Fruit fly (Drosophila melanogaster): ENCODE data around the gene nbs.

Gene nbs

dm6 chr3L:9705591-9705990, 17.4 kb downstream of the nbs start:
- TF ChIP-seq Ets98B (GFP tag; IDR thresholded peaks at IDR 0.05) (no peak), CG14655 (GFP tag; optimal IDR thresholded peaks at IDR 0.05) (no peak), gl (tag; optimal IDR thresholded peaks at IDR 0.05) (no peak), fd96Ca (GFP tag; IDR thresholded peaks at IDR 0.05) (no peak), CG4496 (GFP tag; IDR thresholded peaks at IDR 0.05) (no peak), CG10348 (GFP tag; IDR thresholded peaks at IDR 0.05) (no peak), CG34367 (tag; optimal IDR thresholded peaks at IDR 0.05) (no peak), CG15710 (tag; optimal IDR thresholded peaks at IDR 0.05) (no peak)

DNA sequence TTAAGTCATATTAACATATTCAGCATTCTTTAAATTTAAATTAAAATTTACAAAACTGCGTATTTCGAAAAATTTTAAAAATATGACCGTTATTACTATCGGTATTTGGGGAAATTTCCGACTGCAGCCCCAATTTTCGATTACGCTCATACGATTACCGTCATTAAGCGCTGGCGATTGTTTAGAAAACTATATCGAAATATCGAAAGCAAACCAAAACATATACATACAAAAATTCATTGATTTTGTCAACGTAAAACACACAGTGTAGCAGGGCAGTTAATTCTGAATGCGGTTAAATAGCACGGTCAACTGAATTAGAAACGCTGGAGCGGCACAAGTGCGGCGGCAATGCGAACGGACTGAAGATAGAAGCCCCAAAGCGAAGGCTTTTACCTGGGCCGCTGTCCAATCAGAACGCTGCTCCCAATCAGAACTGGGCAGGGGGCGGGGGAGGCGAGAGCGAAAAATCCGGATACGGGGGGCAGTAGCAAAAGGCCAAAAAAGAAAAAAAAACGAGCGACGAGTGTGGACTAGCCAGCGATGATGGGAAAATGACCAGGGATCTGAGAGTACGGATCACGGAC, 18.7 kb downstream of the nbs start, which contains the start of gene CG16711:
Gene CG16711, plus strand, starts transcription at position 170 of the 587 bp plus-strand sequence.
- TF ChIP-seq CG4496 (GFP tag; IDR thresholded peaks at IDR 0.05) (no peak), CG12605 (GFP tag; IDR thresholded peaks at IDR 0.05) (no peak), rn (GFP tag; IDR thresholded peaks at IDR 0.05) (no peak), CG15710 (tag; optimal IDR thresholded peaks at IDR 0.05) (no peak), CG8159 (tag; optimal IDR thresholded peaks at IDR 0.05) (no peak), CG17806 (tag; optimal IDR thresholded peaks at IDR 0.05) (no peak), CG8301 (tag; optimal IDR thresholded peaks at IDR 0.05) (no peak), CG34367 (tag; optimal IDR thresholded peaks at IDR 0.05) (no peak), CG9948 (tag; optimal IDR thresholded peaks at IDR 0.05) (no peak), gl (tag; optimal IDR thresholded peaks at IDR 0.05) (no peak), Pif1B (GFP tag; optimal IDR thresholded peaks at IDR 0.05) (no peak), CG10348 (GFP tag; IDR thresholded peaks at IDR 0.05) (no peak), Ets98B (GFP tag; IDR thresholded peaks at IDR 0.05) (no peak), Snoo (tag; optimal IDR thresholded peaks at IDR 0.05) (no peak)

DNA sequence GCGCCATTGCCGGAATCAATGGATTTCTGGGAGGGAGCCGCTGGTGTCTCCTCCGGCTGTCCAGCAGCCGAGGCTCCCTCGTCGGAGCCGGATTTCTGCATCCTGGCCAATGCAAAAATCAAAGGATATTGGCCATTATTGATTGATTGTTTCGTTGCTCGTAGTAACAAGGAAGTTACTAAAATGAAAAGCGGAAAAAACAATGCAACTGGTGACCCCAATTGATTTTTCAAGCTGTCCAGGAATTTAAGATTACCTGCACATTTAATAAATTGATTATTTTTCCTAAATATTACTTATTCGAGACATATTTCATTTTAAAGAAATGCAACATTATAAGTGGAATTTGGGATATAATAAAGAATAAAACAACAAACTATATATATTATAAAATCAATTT, 19.5 kb downstream of the nbs start, which contains the start of gene CG6761:
Gene CG6761, minus strand, starts transcription at position 101 of the 400 bp plus-strand sequence.
- TF ChIP-seq Snoo (tag; optimal IDR thresholded peaks at IDR 0.05) = no peak
- no peak for TF ChIP-seq CG34367 (tag; optimal IDR thresholded peaks at IDR 0.05)
- no peak for TF ChIP-seq CG12605 (GFP tag; IDR thresholded peaks at IDR 0.05)
- TF ChIP-seq Ets98B (GFP tag; IDR thresholded peaks at IDR 0.05) = no peak
- TF ChIP-seq Pif1B (GFP tag; optimal IDR thresholded peaks at IDR 0.05) = no peak
- TF ChIP-seq CG4496 (GFP tag; IDR thresholded peaks at IDR 0.05) = no peak
- TF ChIP-seq Pif1A (GFP tag; optimal IDR thresholded peaks at IDR 0.05) = no peak
- no peak for TF ChIP-seq CG13204 (GFP tag; optimal IDR thresholded peaks at IDR 0.05)
- no peak for TF ChIP-seq CG17806 (tag; optimal IDR thresholded peaks at IDR 0.05)
- no peak for TF ChIP-seq EcR (GFP tag; optimal IDR thresholded peaks at IDR 0.05)
- TF ChIP-seq CG9948 (tag; optimal IDR thresholded peaks at IDR 0.05) = no peak
- TF ChIP-seq fd96Ca (GFP tag; IDR thresholded peaks at IDR 0.05) = no peak

DNA sequence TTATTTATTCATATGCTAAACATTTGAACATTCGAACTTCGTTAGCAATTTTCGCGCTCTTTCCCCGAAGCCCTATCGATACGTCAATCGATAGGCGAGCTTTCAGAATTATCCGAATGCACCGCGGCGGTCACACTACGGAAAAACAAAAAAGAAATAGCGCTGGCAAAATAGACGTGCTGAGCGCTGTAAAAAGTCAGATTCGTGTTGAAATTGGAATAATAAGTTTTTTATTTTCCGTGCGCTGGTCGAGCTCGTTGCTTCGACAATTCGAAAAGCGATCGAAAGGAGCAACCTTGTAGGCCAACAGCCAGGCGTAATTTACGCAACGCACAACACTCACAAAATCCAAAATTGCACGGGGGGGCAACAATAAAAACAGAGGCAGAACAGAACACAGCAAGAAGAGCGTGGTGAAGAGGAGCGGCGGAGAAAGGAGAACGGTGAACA, 24.8 kb downstream of the nbs start, which contains the start of gene Ubc4:
Gene Ubc4, plus strand, starts transcription at position 144 of the 450 bp plus-strand sequence.
- no peak for TF ChIP-seq fd96Ca (GFP tag; IDR thresholded peaks at IDR 0.05)
- peak; percentile 40 for TF ChIP-seq gl (tag; optimal IDR thresholded peaks at IDR 0.05)
- TF ChIP-seq rn (GFP tag; IDR thresholded peaks at IDR 0.05) = no peak
- TF ChIP-seq CG8159 (tag; optimal IDR thresholded peaks at IDR 0.05) = peak; percentile 2
- peak; percentile 7 for TF ChIP-seq CG15710 (tag; optimal IDR thresholded peaks at IDR 0.05)
- peak; percentile 8 for TF ChIP-seq Snoo (tag; optimal IDR thresholded peaks at IDR 0.05)
- TF ChIP-seq CG17806 (tag; optimal IDR thresholded peaks at IDR 0.05) = peak; percentile 8
- TF ChIP-seq CG32121 (GFP tag; IDR thresholded peaks at IDR 0.05) = 0 out of 2 replicates have a peak, but pooled peaks have one; percentile 9
- peak; percentile 12; the same call in 1 of the 3 replicates for TF ChIP-seq CG4496 (GFP tag; IDR thresholded peaks at IDR 0.05)
- TF ChIP-seq Pif1B (GFP tag; optimal IDR thresholded peaks at IDR 0.05) = no peak
- TF ChIP-seq Ets98B (GFP tag; IDR thresholded peaks at IDR 0.05) = peak; percentile 39
- peak; percentile 26 for TF ChIP-seq EcR (GFP tag; optimal IDR thresholded peaks at IDR 0.05)

dm6 chr3L:9697527-9697883, 25.5 kb downstream of the nbs start:
- TF ChIP-seq EcR (GFP tag; optimal IDR thresholded peaks at IDR 0.05) (no peak), CG13204 (GFP tag; optimal IDR thresholded peaks at IDR 0.05) (no peak), rn (GFP tag; IDR thresholded peaks at IDR 0.05) (no peak), Snoo (tag; optimal IDR thresholded peaks at IDR 0.05) (no peak), fd96Ca (GFP tag; IDR thresholded peaks at IDR 0.05) (no peak), gl (tag; optimal IDR thresholded peaks at IDR 0.05) (no peak), CG14655 (GFP tag; optimal IDR thresholded peaks at IDR 0.05) (no peak), CG9948 (tag; optimal IDR thresholded peaks at IDR 0.05) (no peak), D1 (tag; optimal IDR thresholded peaks at IDR 0.05) (no peak), Ets98B (GFP tag; IDR thresholded peaks at IDR 0.05) (no peak), CG12605 (GFP tag; IDR thresholded peaks at IDR 0.05) (no peak), Pif1B (GFP tag; optimal IDR thresholded peaks at IDR 0.05) (no peak), CG32121 (GFP tag; IDR thresholded peaks at IDR 0.05) (no peak), CG15710 (tag; optimal IDR thresholded peaks at IDR 0.05) (no peak), CG17806 (tag; optimal IDR thresholded peaks at IDR 0.05) (no peak), CG8301 (tag; optimal IDR thresholded peaks at IDR 0.05) (no peak)

dm6 chr3L:9696650-9697526, 26.1 kb downstream of the nbs start, which contains the start of gene Prps:
Gene Prps, minus strand, starts transcription at chr3L:9696700.
- TF ChIP-seq CG34367 (tag; optimal IDR thresholded peaks at IDR 0.05) = peak; percentile 64
- peak; percentile 79 for TF ChIP-seq CG8159 (tag; optimal IDR thresholded peaks at IDR 0.05)
- peak; percentile 52 for TF ChIP-seq EcR (GFP tag; optimal IDR thresholded peaks at IDR 0.05)
- no peak for TF ChIP-seq CG14655 (GFP tag; optimal IDR thresholded peaks at IDR 0.05)
- peak; percentile 93 for TF ChIP-seq fd96Ca (GFP tag; IDR thresholded peaks at IDR 0.05)
- TF ChIP-seq Snoo (tag; optimal IDR thresholded peaks at IDR 0.05) = peak; percentile 85
- TF ChIP-seq rn (GFP tag; IDR thresholded peaks at IDR 0.05) = peak; percentile 81
- peak; percentile 83 for TF ChIP-seq CG17806 (tag; optimal IDR thresholded peaks at IDR 0.05)
- TF ChIP-seq Ets98B (GFP tag; IDR thresholded peaks at IDR 0.05) = peak; percentile 96
- TF ChIP-seq CG12605 (GFP tag; IDR thresholded peaks at IDR 0.05) = peak; percentile 87
- TF ChIP-seq CG9948 (tag; optimal IDR thresholded peaks at IDR 0.05) = peak; percentile 67
- TF ChIP-seq CG15710 (tag; optimal IDR thresholded peaks at IDR 0.05) = peak; percentile 70
- no peak for TF ChIP-seq CG13204 (GFP tag; optimal IDR thresholded peaks at IDR 0.05)
- no peak for TF ChIP-seq D1 (tag; optimal IDR thresholded peaks at IDR 0.05)
- TF ChIP-seq CG8301 (tag; optimal IDR thresholded peaks at IDR 0.05) = peak; percentile 82
- peak; percentile 87 for TF ChIP-seq Pif1B (GFP tag; optimal IDR thresholded peaks at IDR 0.05)
- TF ChIP-seq CG32121 (GFP tag; IDR thresholded peaks at IDR 0.05) = peak; percentile 80
- TF ChIP-seq CG4496 (GFP tag; IDR thresholded peaks at IDR 0.05) = peak; percentile 93
- TF ChIP-seq CG10348 (GFP tag; IDR thresholded peaks at IDR 0.05) = no peak
- TF ChIP-seq gl (tag; optimal IDR thresholded peaks at IDR 0.05) = peak; percentile 79
- TF ChIP-seq Pif1A (GFP tag; optimal IDR thresholded peaks at IDR 0.05) = peak; percentile 89
